Fruit fly (Drosophila melanogaster): ENCODE results near the gene CG5646.

Gene CG5646

DNA sequence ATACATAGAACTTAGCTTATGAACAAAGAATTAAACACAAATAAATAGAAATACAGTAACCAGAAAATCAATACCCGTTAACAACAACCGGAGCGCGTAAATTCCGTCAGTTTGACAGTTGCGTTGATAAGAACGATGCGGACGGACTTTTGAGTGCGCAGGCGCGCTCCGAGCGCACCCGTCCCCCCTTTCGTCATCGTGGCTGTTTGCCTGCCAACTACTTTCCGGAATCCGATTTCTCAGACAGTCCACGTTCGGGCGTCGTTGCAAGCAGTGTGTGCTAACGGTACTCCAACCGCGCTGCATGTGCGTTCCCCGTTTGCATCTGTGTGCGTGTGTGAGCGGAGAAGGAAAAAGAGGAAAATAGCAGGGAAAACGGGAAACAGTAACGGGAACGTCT lies 46.9 kb upstream of the CG5646 start:
- TF ChIP-seq CG31365 (tag; optimal IDR thresholded peaks at IDR 0.05) (peak; percentile 70), dm (GFP tag; optimal IDR thresholded peaks at IDR 0.05) (peak; percentile 7), cg (GFP tag; optimal IDR thresholded peaks at IDR 0.05) (peak; percentile 59), CG43689 (GFP tag; IDR thresholded peaks at IDR 0.05) (no peak), ewg (GFP tag; optimal IDR thresholded peaks at IDR 0.05) (peak; percentile 96), CG3163 (GFP tag; optimal IDR thresholded peaks at IDR 0.05) (no peak), chinmo (GFP tag; IDR thresholded peaks at IDR 0.05; ENCODE audit: partially characterized antibody) (peak; percentile 45; the same call in 1 of the 4 replicates), dati (GFP tag; IDR thresholded peaks at IDR 0.05) (no peak), HLH3B (GFP tag; IDR thresholded peaks at IDR 0.05) (0 out of 2 replicates have a peak, but pooled peaks have one; percentile 6), sug (tag; optimal IDR thresholded peaks at IDR 0.05) (no peak), dmrt99B (tag; optimal IDR thresholded peaks at IDR 0.05) (no peak), D19B (GFP tag; optimal IDR thresholded peaks at IDR 0.05) (no peak), HLHmδ (GFP tag; optimal IDR thresholded peaks at IDR 0.05) (peak; percentile 25), Jarid2 (GFP tag; optimal IDR thresholded peaks at IDR 0.05) (peak; percentile 70), Six4 (GFP tag; optimal IDR thresholded peaks at IDR 0.05) (no peak), cato (GFP tag; optimal IDR thresholded peaks at IDR 0.05; ENCODE audit: borderline replicate concordance) (no peak), MESR4 (GFP tag; optimal IDR thresholded peaks at IDR 0.05) (peak; percentile 17), abd-A (tag; optimal IDR thresholded peaks at IDR 0.05) (peak; percentile 49), Tbp (GFP tag; optimal IDR thresholded peaks at IDR 0.05) (no peak), CG13287 (GFP tag; IDR thresholded peaks at IDR 0.05; ENCODE audit: partially characterized antibody) (no peak), CG34422 (GFP tag; IDR thresholded peaks at IDR 0.05) (peak; percentile 41; the same call in 1 of the 3 replicates), pnt (GFP tag; optimal IDR thresholded peaks at IDR 0.05) (no peak), Bgb (GFP tag; IDR thresholded peaks at IDR 0.05; ENCODE audit: partially characterized antibody) (0 out of 2 replicates have a peak, but pooled peaks have one; percentile 26), mam (GFP tag; optimal IDR thresholded peaks at IDR 0.05) (no peak), zfh1 (GFP tag; IDR thresholded peaks at IDR 0.05) (0 out of 3 replicates have a peak, but pooled peaks have one; percentile 12), onecut (GFP tag; IDR thresholded peaks at IDR 0.05) (peak; percentile 94), Med (GFP tag) (peak; percentile 87), nerfin-1 (tag; optimal IDR thresholded peaks at IDR 0.05) (peak; percentile 98), otp (GFP tag; IDR thresholded peaks at IDR 0.05) (0 out of 3 replicates have a peak, but pooled peaks have one; percentile 15), ato (GFP tag; IDR thresholded peaks at IDR 0.05; ENCODE audit: partially characterized antibody) (peak; percentile 36; the same call in 1 of the 2 replicates), CG8290 (GFP tag; optimal IDR thresholded peaks at IDR 0.05) (no peak), CG8290 (tag; optimal IDR thresholded peaks at IDR 0.05) (peak in 1 of 2 experiments; percentile 46), CG1603 (tag; optimal IDR thresholded peaks at IDR 0.05) (peak; percentile 7), amos (GFP tag; IDR thresholded peaks at IDR 0.05; ENCODE audit: partially characterized antibody) (peak; percentile 40; the same call in 1 of the 2 replicates), TFAM (GFP tag; optimal IDR thresholded peaks at IDR 0.05) (no peak), ranshi (GFP tag; IDR thresholded peaks at IDR 0.05) (peak; percentile 8; the same call in 1 of the 2 replicates), sd (tag; optimal IDR thresholded peaks at IDR 0.05) (peak; percentile 61), CG6791 (GFP tag; IDR thresholded peaks at IDR 0.05; ENCODE audit: partially characterized antibody) (peak; percentile 35; the same call in 1 of the 3 replicates), sr (GFP tag; IDR thresholded peaks at IDR 0.05) (0 out of 3 replicates have a peak, but pooled peaks have one; percentile 17), al (GFP tag; IDR thresholded peaks at IDR 0.05) (no peak), crol (GFP tag; IDR thresholded peaks at IDR 0.05) (peak; percentile 91), CG12769 (tag; optimal IDR thresholded peaks at IDR 0.05) (peak; percentile 66), CG42726 (GFP tag; IDR thresholded peaks at IDR 0.05; ENCODE audit: partially characterized antibody) (peak; percentile 52; the same call in 1 of the 2 replicates), fd102C (GFP tag; optimal IDR thresholded peaks at IDR 0.05) (no peak), CG6272 (GFP tag; IDR thresholded peaks at IDR 0.05) (peak; percentile 22; the same call in 1 of the 2 replicates), Deaf1 (tag; optimal IDR thresholded peaks at IDR 0.05) (peak; percentile 92), HLH4C (GFP tag; IDR thresholded peaks at IDR 0.05; ENCODE audit: partially characterized antibody) (peak; percentile 35; the same call in 1 of the 3 replicates), so (GFP tag; IDR thresholded peaks at IDR 0.05) (peak; percentile 21; the same call in 1 of the 3 replicates), CG33557 (GFP tag; optimal IDR thresholded peaks at IDR 0.05) (no peak)

All from whole organism, embryonic.